Fruit fly (Drosophila melanogaster) whole organism, wandering third instar larva: Measurements from ENCODE around the gene CG5781.
A peak's percentile ranks its signal among the peaks of the same experiment; 100 is the strongest.

Source experiments
- Abd-B ChIP-seq: fragments of >200 bp; optimal IDR thresholded peaks from 2 replicates; lab custom pipeline; 2017; ENCODE audit warnings: missing biosample characterization, missing genetic modification characterization
- CG32264 ChIP-seq: fragments of 200-800 bp; sonication (Bioruptor generic); optimal IDR thresholded peaks from 2 replicates; lab custom pipeline; 2016; ENCODE audit warnings: missing biosample characterization, missing genetic modification characterization
- CG9705 ChIP-seq: fragments of 200-800 bp; sonication (Bioruptor generic); optimal IDR thresholded peaks from 2 replicates; lab custom pipeline; 2018; ENCODE audit warnings: missing biosample characterization, mild to moderate bottlenecking, missing genetic modification characterization
- CrebA ChIP-seq: fragments of 200-800 bp; sonication (Bioruptor generic); optimal IDR thresholded peaks from 2 replicates; lab custom pipeline; 2016; ENCODE audit warnings: missing biosample characterization, mild to moderate bottlenecking, missing genetic modification characterization, borderline replicate concordance
- Dfd ChIP-seq: fragments of >200 bp; optimal IDR thresholded peaks from 2 replicates; lab custom pipeline; 2017; ENCODE audit warnings: missing biosample characterization, missing genetic modification characterization
- Dif ChIP-seq: fragments of 200-275, 200-300 bp; sonication (Bioruptor generic); optimal IDR thresholded peaks from 2 replicates; lab custom pipeline; 2018; ENCODE audit warnings: missing biosample characterization, missing genetic modification characterization; ENCODE audit not compliant: partially characterized antibody
- GATAd ChIP-seq: sonication (Bioruptor generic); optimal IDR thresholded peaks from 2 replicates; lab custom pipeline; 2016; ENCODE audit warnings: missing biosample characterization, missing genetic modification characterization
- HLH106 ChIP-seq: fragments of 200-800 bp; optimal IDR thresholded peaks from 3 replicates; lab custom pipeline; 2019; ENCODE audit warnings: missing biosample characterization, mild to moderate bottlenecking, missing genetic modification characterization, moderate library complexity
- Hnf4 ChIP-seq: fragments of 200-800 bp; sonication (Bioruptor generic); optimal IDR thresholded peaks from 2 replicates; lab custom pipeline; 2016; ENCODE audit warnings: missing biosample characterization, mild to moderate bottlenecking, missing genetic modification characterization
- Hr78 ChIP-seq: fragments of >200 bp; optimal IDR thresholded peaks from 2 replicates; lab custom pipeline; 2017; ENCODE audit warnings: missing biosample characterization, missing genetic modification characterization
- Hr83 ChIP-seq: fragments of 200-300 bp; sonication (Bioruptor generic); optimal IDR thresholded peaks from 2 replicates; lab custom pipeline; 2016; ENCODE audit warnings: missing biosample characterization, mild to moderate bottlenecking, missing genetic modification characterization, moderate library complexity; ENCODE audit not compliant: poor library complexity, severe bottlenecking
- Jra ChIP-seq: sonication (Bioruptor generic); optimal IDR thresholded peaks from 2 replicates; lab custom pipeline; 2016; ENCODE audit warnings: missing biosample characterization, missing genetic modification characterization
- Mio ChIP-seq: sonication (Bioruptor generic); optimal IDR thresholded peaks from 2 replicates; lab custom pipeline; 2016; ENCODE audit warnings: missing biosample characterization, missing genetic modification characterization
- Myc ChIP-seq: fragments of >200 bp; optimal IDR thresholded peaks from 2 replicates; lab custom pipeline; 2017
- N ChIP-seq: fragments of >200 bp; optimal IDR thresholded peaks from 2 replicates; lab custom pipeline; 2018; ENCODE audit warnings: missing biosample characterization, missing external identifiers, missing genetic modification characterization
- OdsH ChIP-seq: fragments of 200-800 bp; sonication (Bioruptor generic); optimal IDR thresholded peaks from 2 replicates; lab custom pipeline; 2016; ENCODE audit warnings: missing biosample characterization, mild to moderate bottlenecking, missing genetic modification characterization
- Rel ChIP-seq, 2 experiments: fragments of 200-800 bp; sonication (Bioruptor generic) in 1 of 2; optimal IDR thresholded peaks; 2 replicates in 1 of 2; 3 replicates in 1 of 2; lab custom pipeline; 2016 to 2019; ENCODE audit warnings: mild to moderate bottlenecking in 2 of 2, missing biosample characterization in 2 of 2, missing genetic modification characterization in 2 of 2, moderate library complexity in 1 of 2
- Sp1 ChIP-seq: fragments of 200-800 bp; sonication (Bioruptor generic); optimal IDR thresholded peaks from 3 replicates; lab custom pipeline; 2019; ENCODE audit warnings: missing biosample characterization, mild to moderate bottlenecking, missing genetic modification characterization, moderate library complexity
- Vsx2 ChIP-seq: fragments of 200-300, 225-300 bp; sonication (Bioruptor generic); optimal IDR thresholded peaks from 2 replicates; lab custom pipeline; 2018; ENCODE audit warnings: missing biosample characterization, missing genetic modification characterization; ENCODE audit not compliant: partially characterized antibody
- br ChIP-seq: fragments of 200-800 bp; sonication (Bioruptor generic); optimal IDR thresholded peaks from 2 replicates; lab custom pipeline; 2016; ENCODE audit warnings: missing biosample characterization, missing genetic modification characterization
- brk ChIP-seq: fragments of 200-800 bp; sonication (Bioruptor generic); optimal IDR thresholded peaks from 2 replicates; lab custom pipeline; 2016; ENCODE audit warnings: missing biosample characterization, mild to moderate bottlenecking, missing genetic modification characterization
- dl ChIP-seq, 2 experiments: fragments of 175-275, 200-275 bp in 1 of 2; fragments of 200-275 bp in 1 of 2; sonication (Bioruptor generic); optimal IDR thresholded peaks; lab custom pipeline; 2018; ENCODE audit warnings: mild to moderate bottlenecking in 2 of 2, missing biosample characterization in 2 of 2, missing genetic modification characterization in 2 of 2, moderate library complexity in 2 of 2; ENCODE audit not compliant: partially characterized antibody in 2 of 2, insufficient read depth in 1 of 2
- dmrt93B ChIP-seq: fragments of 200-800 bp; sonication (Bioruptor generic); optimal IDR thresholded peaks from 2 replicates; lab custom pipeline; 2018; ENCODE audit warnings: missing biosample characterization, mild to moderate bottlenecking, missing genetic modification characterization
- dsf ChIP-seq: sonication (Bioruptor generic); optimal IDR thresholded peaks from 2 replicates; lab custom pipeline; 2016; ENCODE audit warnings: missing biosample characterization, missing genetic modification characterization, borderline replicate concordance
- ey ChIP-seq: fragments of 200-800 bp; sonication (Bioruptor generic); optimal IDR thresholded peaks from 2 replicates; lab custom pipeline; 2016; ENCODE audit warnings: missing biosample characterization, missing genetic modification characterization
- foxo ChIP-seq, 2 experiments: fragments of 200-800 bp; sonication (Bioruptor generic); optimal IDR thresholded peaks; 2 replicates in 1 of 2; 3 replicates in 1 of 2; lab custom pipeline; 2016 to 2017; ENCODE audit warnings: missing biosample characterization in 2 of 2, missing genetic modification characterization in 2 of 2
- fru ChIP-seq: fragments of 200-800 bp; sonication (Bioruptor generic); optimal IDR thresholded peaks from 3 replicates; lab custom pipeline; 2016; ENCODE audit warnings: missing biosample characterization, mild to moderate bottlenecking, missing genetic modification characterization
- h ChIP-seq: fragments of 200-800 bp; sonication (Bioruptor generic); optimal IDR thresholded peaks from 3 replicates; lab custom pipeline; 2016; ENCODE audit warnings: missing biosample characterization, mild to moderate bottlenecking, missing genetic modification characterization
- jim ChIP-seq: fragments of 175-275, 200-325 bp; sonication (Bioruptor generic); optimal IDR thresholded peaks from 2 replicates; lab custom pipeline; 2016; ENCODE audit warnings: missing biosample characterization, mild to moderate bottlenecking, missing genetic modification characterization
- lola ChIP-seq: fragments of >200 bp; optimal IDR thresholded peaks from 2 replicates; lab custom pipeline; 2017; ENCODE audit warnings: missing biosample characterization, missing genetic modification characterization
- pan ChIP-seq: fragments of >200 bp; optimal IDR thresholded peaks from 2 replicates; lab custom pipeline; 2017
- psq ChIP-seq: fragments of 200-800 bp; sonication (Bioruptor generic); optimal IDR thresholded peaks from 3 replicates; lab custom pipeline; 2017; ENCODE audit warnings: missing biosample characterization, mild to moderate bottlenecking, missing genetic modification characterization, moderate library complexity
- rgr ChIP-seq: fragments of 200-800 bp; sonication (Bioruptor generic); optimal IDR thresholded peaks from 3 replicates; lab custom pipeline; 2016; ENCODE audit warnings: missing biosample characterization, mild to moderate bottlenecking, missing genetic modification characterization
- sage ChIP-seq: fragments of 200-800 bp; sonication (Bioruptor generic); optimal IDR thresholded peaks from 2 replicates; lab custom pipeline; 2016; ENCODE audit warnings: missing biosample characterization, mild to moderate bottlenecking, missing genetic modification characterization
- sv ChIP-seq: fragments of 200-800 bp; sonication (Bioruptor generic); optimal IDR thresholded peaks from 3 replicates; lab custom pipeline; 2016; ENCODE audit warnings: missing biosample characterization, missing genetic modification characterization
- tai ChIP-seq: sonication (Bioruptor generic); optimal IDR thresholded peaks from 2 replicates; lab custom pipeline; 2016; ENCODE audit warnings: missing biosample characterization, missing genetic modification characterization
- usp ChIP-seq: fragments of >200 bp; optimal IDR thresholded peaks from 2 replicates; lab custom pipeline; 2017; ENCODE audit warnings: missing biosample characterization, missing genetic modification characterization
- woc ChIP-seq: sonication (Bioruptor generic); optimal IDR thresholded peaks from 2 replicates; lab custom pipeline; 2016; ENCODE audit warnings: missing biosample characterization, mild to moderate bottlenecking, missing genetic modification characterization

CG5781 gene

dm6 chr2L:12704418-12704920, 7.3 kb upstream of the CG5781 start, which contains the start of the genes CG5776 and spict:
Gene CG5776, minus strand, starts transcription at chr2L:12704451.
Gene spict, plus strand, starts transcription at chr2L:12704725.
- peak; percentile 62 for TF ChIP-seq fru (GFP tag; lab: Kevin White, UChicago)
- TF ChIP-seq usp (GFP tag; lab: Kevin White, UChicago), result no peak
- TF ChIP-seq Rel (GFP tag; optimal IDR thresholded peaks at IDR 0.05; lab: Kevin White, UChicago), result no peak
- TF ChIP-seq Rel (tag; optimal IDR thresholded peaks at IDR 0.05; lab: Kevin White, UChicago), result peak; percentile 85
- TF ChIP-seq jim (GFP tag; lab: Kevin White, UChicago), result no peak
- no peak for TF ChIP-seq Hr83 (GFP tag; lab: Kevin White, UChicago)
- peak; percentile 73 for TF ChIP-seq br
- TF ChIP-seq sage (GFP tag; lab: Kevin White, UChicago), result no peak
- TF ChIP-seq tai (GFP tag; lab: Kevin White, UChicago), result no peak
- peak in 1 of 2 experiments; percentile 70 for TF ChIP-seq foxo (GFP tag; optimal IDR thresholded peaks at IDR 0.05; lab: Kevin White, UChicago)
- no peak for TF ChIP-seq CG32264 (GFP tag; lab: Kevin White, UChicago)
- TF ChIP-seq dmrt93B (GFP tag; lab: Kevin White, UChicago), result peak; percentile 68
- peak; percentile 71 for TF ChIP-seq CG9705 (GFP tag; lab: Kevin White, UChicago)
- no peak for TF ChIP-seq Vsx2 (GFP tag; lab: Kevin White, UChicago)
- TF ChIP-seq N (GFP tag; lab: Kevin White, UChicago), result no peak
- TF ChIP-seq brk (GFP tag; lab: Kevin White, UChicago), result no peak
- TF ChIP-seq Hnf4 (GFP tag; lab: Kevin White, UChicago), result no peak
- TF ChIP-seq Jra (GFP tag; lab: Kevin White, UChicago), result peak; percentile 94
- peak; percentile 84 for TF ChIP-seq Sp1 (GFP tag; lab: Kevin White, UChicago)
- TF ChIP-seq rgr (GFP tag; lab: Kevin White, UChicago), result peak; percentile 57
- peak; percentile 72 for TF ChIP-seq Dif
- TF ChIP-seq ey (GFP tag; lab: Kevin White, UChicago), result peak; percentile 47
- no peak for TF ChIP-seq dl (GFP tag; optimal IDR thresholded peaks at IDR 0.05; lab: Kevin White, UChicago; ENCODE audit: insufficient read depth in 1 of 2, partially characterized antibody in 2 of 2)
- no peak for TF ChIP-seq CrebA (GFP tag; lab: Kevin White, UChicago)
- no peak for TF ChIP-seq Dfd (GFP tag; lab: Kevin White, UChicago)
- peak; percentile 80 for TF ChIP-seq HLH106
- TF ChIP-seq GATAd (GFP tag; lab: Kevin White, UChicago), result no peak
- no peak for TF ChIP-seq Abd-B (GFP tag; lab: Kevin White, UChicago)
- no peak for TF ChIP-seq pan (lab: Kevin White, UChicago)
- TF ChIP-seq woc (GFP tag; lab: Kevin White, UChicago), result peak; percentile 50
- TF ChIP-seq Mio, result no peak
- no peak for TF ChIP-seq Hr78 (GFP tag; lab: Kevin White, UChicago)
- TF ChIP-seq OdsH, result peak; percentile 21
- TF ChIP-seq sv (GFP tag; lab: Kevin White, UChicago), result peak; percentile 14
- TF ChIP-seq dsf, result peak; percentile 15
- TF ChIP-seq psq, result peak; percentile 41
- TF ChIP-seq h (GFP tag; lab: Kevin White, UChicago), result peak; percentile 70
- TF ChIP-seq Myc (lab: Kevin White, UChicago), result peak; percentile 96
- no peak for TF ChIP-seq lola

- no peak for TF ChIP-seq psq
These were observed 4.4 kb upstream of the CG5781 start for dm6 chr2L:12701498-12701897.

dm6 chr2L:12700381-12700963, 3.3 kb upstream of the CG5781 start, which contains the start of gene CG17036:
Gene CG17036, minus strand, starts transcription at chr2L:12700746.
- TF ChIP-seq psq (peak; percentile 12), Dif (no peak), Hr78 (GFP tag; lab: Kevin White, UChicago) (no peak), jim (GFP tag; lab: Kevin White, UChicago) (no peak), CrebA (GFP tag; lab: Kevin White, UChicago) (no peak), HLH106 (peak; percentile 56), Vsx2 (GFP tag; lab: Kevin White, UChicago) (no peak), rgr (GFP tag; lab: Kevin White, UChicago) (no peak), dmrt93B (GFP tag; lab: Kevin White, UChicago) (peak; percentile 14), Hr83 (GFP tag; lab: Kevin White, UChicago) (no peak), pan (lab: Kevin White, UChicago) (no peak), fru (GFP tag; lab: Kevin White, UChicago) (no peak), foxo (GFP tag; optimal IDR thresholded peaks at IDR 0.05; lab: Kevin White, UChicago) (peak in 1 of 2 experiments; percentile 30), Hnf4 (GFP tag; lab: Kevin White, UChicago) (no peak), dl (GFP tag; optimal IDR thresholded peaks at IDR 0.05; lab: Kevin White, UChicago; ENCODE audit: insufficient read depth in 1 of 2, partially characterized antibody in 2 of 2) (no peak), Sp1 (GFP tag; lab: Kevin White, UChicago) (peak; percentile 46), GATAd (GFP tag; lab: Kevin White, UChicago) (no peak)
- TF ChIP-seq, all 38 proteins: peak for 5
